Fruit fly (Drosophila melanogaster) S2 (cell line): Measurements from ENCODE around the gene CG7492.

Source experiments
- CG8478 ChIP-seq: fragments of >200 bp; optimal IDR thresholded peaks from 2 replicates; lab custom pipeline; 2018
- CTCF ChIP-seq, 2 experiments: fragments of >200 bp; optimal IDR thresholded peaks; 2 replicates each; lab custom pipeline; 2018

DNA sequence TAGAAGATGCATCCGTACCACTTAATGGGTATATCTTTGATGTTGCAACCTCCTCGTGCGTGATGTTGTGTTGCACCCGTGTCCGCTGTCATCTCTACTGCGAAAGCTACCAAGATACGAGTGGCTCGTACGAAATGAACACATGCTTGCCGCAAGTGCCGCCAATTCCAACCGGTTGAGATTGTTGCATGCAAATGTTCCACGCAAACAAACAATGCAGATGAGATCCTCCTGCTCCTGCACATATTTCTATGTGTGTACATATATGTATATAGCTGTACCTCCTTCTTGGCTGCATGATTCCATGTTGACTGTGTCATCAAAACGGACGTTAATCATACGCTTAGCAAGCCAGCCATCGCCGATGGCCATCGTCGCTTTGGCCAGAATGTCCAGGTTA, 24.5 kb downstream of the CG7492 start:
- TF ChIP-seq CG8478 (lab: Kevin White, UChicago) (no peak), CTCF (optimal IDR thresholded peaks at IDR 0.05; lab: Kevin White, UChicago) (no peak)
